Worm (Caenorhabditis elegans): ENCODE data around the gene Y116F11B.17.

- no peak for TF ChIP-seq ztf-23 (GFP tag; IDR thresholded peaks at IDR 0.05)
- no peak for TF ChIP-seq T22C8.4 (GFP tag; IDR thresholded peaks at IDR 0.05)
- no peak for TF ChIP-seq ztf-29 (GFP tag; IDR thresholded peaks at IDR 0.05)
- TF ChIP-seq flt-1 (GFP tag; IDR thresholded peaks at IDR 0.05): no peak
- TF ChIP-seq klf-2 (GFP tag; conservative IDR thresholded peaks at IDR 0.05): no peak
- no peak for TF ChIP-seq ref-1 (GFP tag; conservative IDR thresholded peaks at IDR 0.05)
Observed at ce11 chrV:19801033-19801432, 21.0 kb downstream of the Y116F11B.17 start, which contains the start of gene Y116F11B.2.
